Worm (Caenorhabditis elegans) whole organism, L2 larva: ENCODE results near the gene sid-1.

Experiments
- C34F6.9 ChIP-seq: fragments of 150-350 bp; optimal IDR thresholded peaks from 2 replicates; lab custom pipeline; 2014; ENCODE audit warnings: missing biosample characterization, missing genetic modification characterization
- R02D3.7 ChIP-seq: fragments of 150-350 bp; optimal IDR thresholded peaks from 2 replicates; lab custom pipeline; 2014; ENCODE audit warnings: missing biosample characterization, missing genetic modification characterization
- ZK546.5 ChIP-seq: sonication (generic microtip); optimal IDR thresholded peaks from 2 replicates; lab custom pipeline; 2017; ENCODE audit warnings: missing biosample characterization, missing genetic modification characterization
- alr-1 ChIP-seq: fragments of 150-350 bp; optimal IDR thresholded peaks from 2 replicates; lab custom pipeline; 2014; ENCODE audit warnings: missing biosample characterization, missing genetic modification characterization
- aly-2 ChIP-seq: fragments of 150-350 bp; optimal IDR thresholded peaks from 2 replicates; lab custom pipeline; 2014; ENCODE audit warnings: missing biosample characterization, missing genetic modification characterization
- ama-1 ChIP-seq: fragments of 150-350 bp; optimal IDR thresholded peaks from 2 replicates; lab custom pipeline; 2018; ENCODE audit warnings: inconsistent platforms
- blmp-1 ChIP-seq: sonication (generic microtip); optimal IDR thresholded peaks from 2 replicates; lab custom pipeline; 2017; ENCODE audit warnings: missing genetic modification characterization, mild to moderate bottlenecking, missing compliant biosample characterization, antibody characterized with exemption, moderate library complexity; ENCODE audit not compliant: insufficient read depth
- ceh-82 ChIP-seq: fragments of 150-350 bp; optimal IDR thresholded peaks from 2 replicates; lab custom pipeline; 2014; ENCODE audit warnings: missing biosample characterization, missing genetic modification characterization
- crh-2 ChIP-seq: sonication (generic microtip); optimal IDR thresholded peaks from 2 replicates; lab custom pipeline; 2017; ENCODE audit warnings: missing biosample characterization, missing genetic modification characterization
- dmd-4 ChIP-seq: sonication (generic microtip); optimal IDR thresholded peaks from 2 replicates; lab custom pipeline; 2017; ENCODE audit warnings: missing biosample characterization, missing genetic modification characterization
- egl-27 ChIP-seq: sonication (generic microtip); optimal IDR thresholded peaks from 3 replicates; lab custom pipeline; 2017; ENCODE audit warnings: missing biosample characterization, missing genetic modification reagents, missing genetic modification characterization
- elt-1 ChIP-seq: fragments of 150-350 bp; optimal IDR thresholded peaks from 2 replicates; lab custom pipeline; 2014; ENCODE audit warnings: missing biosample characterization, missing genetic modification characterization
- elt-3 ChIP-seq: sonication (generic microtip); optimal IDR thresholded peaks from 2 replicates; lab custom pipeline; 2017; ENCODE audit warnings: missing biosample characterization, missing genetic modification characterization
- lin-11 ChIP-seq: fragments of 150-350 bp; sonication (generic microtip); optimal IDR thresholded peaks from 2 replicates; lab custom pipeline; 2014; ENCODE audit warnings: missing biosample characterization, missing genetic modification characterization, inconsistent platforms, mixed read lengths
- lin-13 ChIP-seq: fragments of 150-350 bp; optimal IDR thresholded peaks from 2 replicates; lab custom pipeline; 2014; ENCODE audit warnings: missing biosample characterization, missing genetic modification reagents, missing genetic modification characterization
- lin-39 ChIP-seq: fragments of 150-350 bp; optimal IDR thresholded peaks from 2 replicates; lab custom pipeline; 2014; ENCODE audit warnings: missing biosample characterization, missing genetic modification reagents, missing genetic modification characterization
- lsy-2 ChIP-seq, 2 experiments: fragments of 150-350 bp in 1 of 2; sonication (generic microtip) in 1 of 2; optimal IDR thresholded peaks; 2 replicates each; lab custom pipeline; 2014 to 2017; ENCODE audit warnings: missing biosample characterization in 2 of 2, missing genetic modification characterization in 2 of 2
- mab-5 ChIP-seq: fragments of 150-350 bp; optimal IDR thresholded peaks from 2 replicates; lab custom pipeline; 2014; ENCODE audit warnings: missing biosample characterization, missing genetic modification characterization
- mdl-1 ChIP-seq, 2 experiments: fragments of 150-350 bp in 1 of 2; sonication (generic microtip) in 1 of 2; optimal IDR thresholded peaks; 2 replicates each; lab custom pipeline; 2017; ENCODE audit warnings: missing biosample characterization in 2 of 2, missing genetic modification characterization in 2 of 2
- nhr-10 ChIP-seq: sonication (generic microtip); optimal IDR thresholded peaks from 2 replicates; lab custom pipeline; 2017; ENCODE audit warnings: missing biosample characterization, missing genetic modification characterization
- nhr-11 ChIP-seq: fragments of 150-350 bp; optimal IDR thresholded peaks from 2 replicates; lab custom pipeline; 2014; ENCODE audit warnings: missing biosample characterization, missing genetic modification characterization
- nhr-129 ChIP-seq: fragments of 150-350 bp; optimal IDR thresholded peaks from 2 replicates; lab custom pipeline; 2014; ENCODE audit warnings: missing biosample characterization, missing genetic modification characterization
- nhr-21 ChIP-seq: fragments of 150-350 bp; optimal IDR thresholded peaks from 2 replicates; lab custom pipeline; 2014; ENCODE audit warnings: missing biosample characterization, missing genetic modification characterization
- nhr-23 ChIP-seq: fragments of 150-350 bp; optimal IDR thresholded peaks from 2 replicates; lab custom pipeline; 2014; ENCODE audit warnings: missing biosample characterization, missing genetic modification reagents, missing genetic modification characterization
- nhr-237 ChIP-seq: fragments of 150-350 bp; optimal IDR thresholded peaks from 2 replicates; lab custom pipeline; 2014; ENCODE audit warnings: missing biosample characterization, missing genetic modification characterization
- nhr-25 ChIP-seq: fragments of 150-350 bp; sonication (generic microtip); optimal IDR thresholded peaks from 3 replicates; lab custom pipeline; 2014; ENCODE audit warnings: missing biosample characterization, missing genetic modification characterization
- nhr-77 ChIP-seq: fragments of 150-350 bp; optimal IDR thresholded peaks from 2 replicates; lab custom pipeline; 2014; ENCODE audit warnings: missing biosample characterization, missing genetic modification characterization
- peb-1 ChIP-seq: fragments of 150-350 bp; optimal IDR thresholded peaks from 2 replicates; lab custom pipeline; 2014; ENCODE audit warnings: missing biosample characterization, missing genetic modification characterization
- sma-3 ChIP-seq: sonication (generic microtip); optimal IDR thresholded peaks from 2 replicates; lab custom pipeline; 2016; ENCODE audit warnings: missing genetic modification reagents, missing genetic modification characterization, missing compliant biosample characterization
- sma-9 ChIP-seq, 2 experiments: fragments of 150-350 bp in 1 of 2; sonication (generic microtip) in 1 of 2; optimal IDR thresholded peaks; 2 replicates each; lab custom pipeline; 2014 to 2016; ENCODE audit warnings: missing genetic modification characterization in 2 of 2, mild to moderate bottlenecking in 1 of 2, missing biosample characterization in 1 of 2, missing compliant biosample characterization in 1 of 2, missing genetic modification reagents in 1 of 2, moderate library complexity in 1 of 2
- snpc-4 ChIP-seq: fragments of 150-350 bp; optimal IDR thresholded peaks from 2 replicates; lab custom pipeline; 2014; ENCODE audit warnings: missing biosample characterization, missing genetic modification characterization
- unc-39 ChIP-seq: fragments of 150-350 bp; optimal IDR thresholded peaks from 2 replicates; lab custom pipeline; 2014; ENCODE audit warnings: missing biosample characterization, missing genetic modification characterization
- zag-1 ChIP-seq: fragments of 150-350 bp; optimal IDR thresholded peaks from 2 replicates; lab custom pipeline; 2014; ENCODE audit warnings: missing biosample characterization, missing genetic modification characterization
- ztf-1 ChIP-seq: fragments of 200-800 bp; sonication (Bioruptor generic); conservative IDR thresholded peaks from 2 replicates; pipeline ENCODE4 v1.3.6; 2022; ENCODE audit warnings: missing genetic modification characterization, missing compliant biosample characterization
- ztf-11 ChIP-seq: sonication (generic microtip); optimal IDR thresholded peaks from 2 replicates; lab custom pipeline; 2017; ENCODE audit warnings: missing biosample characterization, missing genetic modification characterization
- ztf-4 ChIP-seq: fragments of 150-350 bp; optimal IDR thresholded peaks from 2 replicates; lab custom pipeline; 2014; ENCODE audit warnings: missing biosample characterization, missing genetic modification characterization

The sid-1 gene

ce11 chrV:5158302-5158701 is 38.5 kb downstream of the sid-1 start, which contains the start of gene abu-15:
TSS of gene abu-15 (plus strand) at chrV:5158602.
- TF ChIP-seq mab-5 = no peak

- no peak for TF ChIP-seq ceh-82 (tag; lab: Kevin White, UChicago)
- TF ChIP-seq dmd-4 (tag; lab: Kevin White, UChicago) = no peak
- TF ChIP-seq lin-39 (tag; lab: Kevin White, UChicago) = no peak
- TF ChIP-seq ztf-1 (GFP tag; lab: Robert Waterston, UW) = no peak
- no peak for TF ChIP-seq elt-1 (tag; lab: Kevin White, UChicago)
- TF ChIP-seq snpc-4 = no peak
- TF ChIP-seq elt-3 (tag; lab: Kevin White, UChicago) = no peak
- TF ChIP-seq blmp-1 (tag; lab: Kevin White, UChicago) = no peak
- TF ChIP-seq peb-1 (tag; lab: Kevin White, UChicago) = no peak
- TF ChIP-seq alr-1 (tag; lab: Kevin White, UChicago) = no peak
- TF ChIP-seq nhr-77 (tag; lab: Kevin White, UChicago) = no peak
- no peak for TF ChIP-seq crh-2 (tag; lab: Kevin White, UChicago)
- TF ChIP-seq sma-3 (GFP tag; lab: Kevin White, UChicago) = no peak
- no peak for TF ChIP-seq nhr-10
- no peak for TF ChIP-seq lsy-2 (tag; optimal IDR thresholded peaks at IDR 0.05; lab: Kevin White, UChicago)
- no peak for TF ChIP-seq nhr-237 (tag; lab: Kevin White, UChicago)
- TF ChIP-seq ztf-4 (tag; lab: Kevin White, UChicago) = no peak
- TF ChIP-seq nhr-21 = no peak
- no peak for TF ChIP-seq zag-1
- TF ChIP-seq aly-2 = no peak
Observed at ce11 chrV:5161792-5162191, 42.0 kb downstream of the sid-1 start, which contains the start of gene abu-6. TSS of gene abu-6 (minus strand) at chrV:5161892.

DNA sequence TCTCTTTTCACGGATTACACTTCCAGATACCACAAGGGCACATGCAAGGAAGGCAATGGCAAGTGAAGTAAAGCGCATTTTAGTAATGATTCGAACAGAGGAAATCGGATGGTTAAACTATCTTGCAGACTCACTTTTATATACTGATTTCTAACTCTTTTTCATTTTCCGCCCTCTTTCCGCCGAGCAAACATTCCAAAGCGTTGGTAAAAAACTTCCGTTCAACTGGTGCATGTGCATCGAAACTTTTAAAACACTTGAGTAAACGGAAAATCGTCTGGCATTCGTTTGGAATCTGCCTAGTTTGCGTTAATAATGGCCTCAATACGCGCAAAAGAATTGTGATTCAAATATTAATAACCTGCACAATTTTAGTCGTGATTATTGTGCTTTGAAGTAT is 44.9 kb downstream of the sid-1 start, which contains the start of gene abu-7:
TSS of gene abu-7 (minus strand) at position 101 of the 400 bp plus-strand sequence.
- no peak for TF ChIP-seq ztf-1 (GFP tag; lab: Robert Waterston, UW)
- no peak for TF ChIP-seq nhr-25 (tag; lab: Kevin White, UChicago)
- no peak for TF ChIP-seq lin-11 (tag; lab: Kevin White, UChicago)
- TF ChIP-seq ama-1 (lab: Kevin White, UChicago) = no peak
- no peak for TF ChIP-seq ztf-4 (tag; lab: Kevin White, UChicago)
- no peak for TF ChIP-seq R02D3.7 (tag; lab: Kevin White, UChicago)
- TF ChIP-seq mdl-1 (tag; optimal IDR thresholded peaks at IDR 0.05; lab: Kevin White, UChicago) = no peak
- TF ChIP-seq egl-27 (tag; lab: Kevin White, UChicago) = no peak

DNA sequence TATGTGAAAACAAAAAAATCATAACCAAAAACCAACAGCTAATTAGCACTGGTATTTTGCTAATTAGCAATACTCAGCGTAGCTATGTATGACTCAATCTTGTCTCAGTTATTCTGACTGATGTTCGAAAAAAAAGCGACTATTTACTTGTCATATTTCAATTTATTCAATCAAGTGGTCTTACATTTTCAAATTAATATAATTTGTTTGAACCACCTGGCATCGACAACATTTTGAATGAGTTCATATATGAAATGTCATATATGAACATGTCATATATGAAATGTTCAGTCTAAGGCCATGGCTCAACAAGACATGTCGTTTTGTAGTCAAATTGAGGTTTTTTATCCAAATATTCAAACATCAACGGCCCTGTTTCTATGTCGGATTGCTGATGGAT is 45.7 kb downstream of the sid-1 start, which contains the start of gene srw-140:
TSS of gene srw-140 (plus strand) at position 301 of the 400 bp plus-strand sequence.
- TF ChIP-seq ZK546.5 (tag; lab: Kevin White, UChicago) = no peak
- TF ChIP-seq nhr-129 (tag; lab: Kevin White, UChicago) = no peak
- TF ChIP-seq ama-1 (lab: Kevin White, UChicago) = no peak
- TF ChIP-seq peb-1 (tag; lab: Kevin White, UChicago) = no peak
- no peak for TF ChIP-seq nhr-10
- no peak for TF ChIP-seq R02D3.7 (tag; lab: Kevin White, UChicago)
- TF ChIP-seq nhr-23 (tag; lab: Kevin White, UChicago) = no peak
- no peak for TF ChIP-seq nhr-11 (tag; lab: Kevin White, UChicago)
- no peak for TF ChIP-seq lin-13 (GFP tag; lab: Kevin White, UChicago)
- TF ChIP-seq sma-9 (GFP tag; optimal IDR thresholded peaks at IDR 0.05; lab: Kevin White, UChicago) = no peak
- TF ChIP-seq sma-9 (tag; optimal IDR thresholded peaks at IDR 0.05; lab: Kevin White, UChicago) = no peak
- no peak for TF ChIP-seq ztf-11 (tag; lab: Kevin White, UChicago)
- no peak for TF ChIP-seq nhr-237 (tag; lab: Kevin White, UChicago)
- TF ChIP-seq unc-39 = no peak
- no peak for TF ChIP-seq ceh-82 (tag; lab: Kevin White, UChicago)
- no peak for TF ChIP-seq C34F6.9 (tag; lab: Kevin White, UChicago)
